Fruit fly (Drosophila melanogaster) whole organism, adult: ENCODE measurements around the gene chico.

Experiments used
- CG11617 ChIP-seq: fragments of 200-800 bp; sonication (Bioruptor generic); optimal IDR thresholded peaks from 2 replicates; lab custom pipeline; 2017; ENCODE audit warnings: mild to moderate bottlenecking, missing biosample characterization, missing genetic modification reagents, missing genetic modification characterization
- CG12768 ChIP-seq: fragments of 200-800 bp; sonication (Bioruptor generic); optimal IDR thresholded peaks from 2 replicates; lab custom pipeline; 2017; ENCODE audit warnings: missing biosample characterization, missing genetic modification characterization, mild to moderate bottlenecking, moderate library complexity, missing genetic modification reagents
- CG14711 ChIP-seq: fragments of 200-800 bp; sonication (Bioruptor generic); optimal IDR thresholded peaks from 2 replicates; lab custom pipeline; 2018; ENCODE audit warnings: missing biosample characterization, mild to moderate bottlenecking, missing genetic modification characterization, moderate library complexity
- CG1620 ChIP-seq: fragments of 200-800 bp; sonication (Bioruptor generic); optimal IDR thresholded peaks from 2 replicates; lab custom pipeline; 2016; ENCODE audit warnings: missing biosample characterization, missing genetic modification characterization
- CG33017 ChIP-seq: fragments of 200-800 bp; sonication (Bioruptor generic); optimal IDR thresholded peaks from 2 replicates; lab custom pipeline; 2018; ENCODE audit warnings: missing biosample characterization, mild to moderate bottlenecking, missing genetic modification characterization, moderate library complexity
- CG5204 ChIP-seq: fragments of 200-800 bp; sonication (Bioruptor generic); optimal IDR thresholded peaks from 2 replicates; lab custom pipeline; 2016; ENCODE audit warnings: missing biosample characterization, missing genetic modification characterization
- CG7045 ChIP-seq: fragments of 200-800 bp; sonication (Bioruptor generic); optimal IDR thresholded peaks from 2 replicates; lab custom pipeline; 2017; ENCODE audit warnings: missing biosample characterization, mild to moderate bottlenecking, missing genetic modification characterization
- CG7101 ChIP-seq: fragments of 200-800 bp; sonication (Bioruptor generic); optimal IDR thresholded peaks from 2 replicates; lab custom pipeline; 2018; ENCODE audit warnings: missing biosample characterization, mild to moderate bottlenecking, missing genetic modification characterization, moderate library complexity
- Clk ChIP-seq: fragments of 200-800 bp; sonication (Bioruptor generic); optimal IDR thresholded peaks from 2 replicates; lab custom pipeline; 2017; ENCODE audit warnings: missing biosample characterization, missing genetic modification characterization
- Crg-1 ChIP-seq: fragments of 200-800 bp; sonication (Bioruptor generic); optimal IDR thresholded peaks from 2 replicates; lab custom pipeline; 2016; ENCODE audit warnings: missing biosample characterization, missing genetic modification characterization
- Hr96 ChIP-seq: fragments of 200-800 bp; sonication (Bioruptor generic); optimal IDR thresholded peaks from 2 replicates; lab custom pipeline; 2016; ENCODE audit warnings: missing biosample characterization, missing genetic modification characterization
- Mnt ChIP-seq: fragments of 200-800 bp; sonication (Bioruptor generic); optimal IDR thresholded peaks from 2 replicates; lab custom pipeline; 2016; ENCODE audit warnings: missing biosample characterization, mild to moderate bottlenecking, missing genetic modification characterization
- bab1 ChIP-seq: fragments of 200-800 bp; sonication (Bioruptor generic); optimal IDR thresholded peaks from 3 replicates; lab custom pipeline; 2019; ENCODE audit warnings: missing biosample characterization, mild to moderate bottlenecking, missing genetic modification characterization, moderate library complexity
- cic ChIP-seq: fragments of 200-800 bp; sonication (Bioruptor generic); optimal IDR thresholded peaks from 2 replicates; lab custom pipeline; 2017; ENCODE audit warnings: missing biosample characterization, mild to moderate bottlenecking, missing genetic modification characterization, moderate library complexity
- cnc ChIP-seq, 2 experiments: fragments of >200 bp; optimal IDR thresholded peaks; 2 replicates each; lab custom pipeline; 2017
- kay ChIP-seq: fragments of 200-800 bp; sonication (Bioruptor generic); peaks from one replicate; lab custom pipeline; 2016; ENCODE audit warnings: missing biosample characterization, missing genetic modification characterization, borderline replicate concordance
- ovo ChIP-seq: fragments of 200-800 bp; sonication (Bioruptor generic); optimal IDR thresholded peaks from 2 replicates; lab custom pipeline; 2016; ENCODE audit warnings: missing biosample characterization, missing genetic modification characterization
- pad ChIP-seq: fragments of 200-800 bp; sonication (Bioruptor generic); optimal IDR thresholded peaks from 3 replicates; lab custom pipeline; 2017; ENCODE audit warnings: missing biosample characterization, missing genetic modification characterization, mild to moderate bottlenecking, moderate library complexity, missing genetic modification reagents
- tj ChIP-seq: fragments of 200-800 bp; sonication (Bioruptor generic); optimal IDR thresholded peaks from 3 replicates; lab custom pipeline; 2017; ENCODE audit warnings: missing biosample characterization, mild to moderate bottlenecking, missing genetic modification characterization, moderate library complexity
- toe ChIP-seq: fragments of 200-800 bp; sonication (Bioruptor generic); optimal IDR thresholded peaks from 2 replicates; lab custom pipeline; 2016; ENCODE audit warnings: missing biosample characterization, missing genetic modification characterization

Gene chico

dm6 chr2L:10226724-10227407 is 20.0 kb downstream of the chico start, which contains the start of gene CG5708:
TSS of gene CG5708 (minus strand) at chr2L:10226808.
- no peak for TF ChIP-seq CG7045 (GFP tag; lab: Kevin White, UChicago)
- no peak for TF ChIP-seq toe (GFP tag; lab: Kevin White, UChicago)
- TF ChIP-seq Clk: no peak
- no peak for TF ChIP-seq kay
- TF ChIP-seq Crg-1 (GFP tag; lab: Kevin White, UChicago): peak; percentile 33
- TF ChIP-seq CG14711 (tag; lab: Kevin White, UChicago): peak; percentile 14
- TF ChIP-seq pad (GFP tag; lab: Kevin White, UChicago): peak; percentile 14
- TF ChIP-seq cic: no peak
- TF ChIP-seq CG12768: peak; percentile 2
- TF ChIP-seq bab1 (GFP tag; lab: Kevin White, UChicago): peak; percentile 48
- peak; percentile 17 for TF ChIP-seq CG11617 (GFP tag; lab: Kevin White, UChicago)
- peak; percentile 29 for TF ChIP-seq CG7101
- TF ChIP-seq CG5204 (GFP tag; lab: Kevin White, UChicago): no peak
- TF ChIP-seq Hr96 (GFP tag; lab: Kevin White, UChicago): no peak
- TF ChIP-seq cnc (optimal IDR thresholded peaks at IDR 0.05; lab: Kevin White, UChicago): no peak
- TF ChIP-seq ovo (GFP tag; lab: Kevin White, UChicago): no peak
- no peak for TF ChIP-seq CG33017 (tag; lab: Kevin White, UChicago)
- TF ChIP-seq CG1620 (GFP tag; lab: Kevin White, UChicago): peak; percentile 26
- peak; percentile 40 for TF ChIP-seq Mnt (GFP tag; lab: Kevin White, UChicago)
- peak; percentile 19 for TF ChIP-seq tj

dm6 chr2L:10226213-10226723 is 20.6 kb downstream of the chico start:
- no peak for TF ChIP-seq cnc (optimal IDR thresholded peaks at IDR 0.05; lab: Kevin White, UChicago)
- TF ChIP-seq kay: peak; percentile 80

dm6 chr2L:10222550-10223231 is 24.2 kb downstream of the chico start, which contains the start of gene Bcs1:
TSS of gene Bcs1 (plus strand) at chr2L:10222657.
- TF ChIP-seq CG7045 (GFP tag; lab: Kevin White, UChicago): no peak
- no peak for TF ChIP-seq CG7101
- TF ChIP-seq kay: peak; percentile 92

- TF ChIP-seq cnc (optimal IDR thresholded peaks at IDR 0.05; lab: Kevin White, UChicago) (peak; percentile 88 to 92), kay (no peak)
Measured at dm6 chr2L:10221387-10221705, 25.5 kb downstream of the chico start.

dm6 chr2L:10220501-10221386 is 26.1 kb downstream of the chico start, which contains the start of the genes Npc1a and Prosalpha6:
TSS of gene Npc1a (minus strand) at chr2L:10221216.
TSS of gene Prosalpha6 (plus strand) at chr2L:10221351.
- TF ChIP-seq CG11617 (GFP tag; lab: Kevin White, UChicago): no peak
- TF ChIP-seq tj: peak; percentile 4
- no peak for TF ChIP-seq Clk
- TF ChIP-seq pad (GFP tag; lab: Kevin White, UChicago): peak; percentile 39
- peak; percentile 3 for TF ChIP-seq CG7045 (GFP tag; lab: Kevin White, UChicago)
- TF ChIP-seq CG5204 (GFP tag; lab: Kevin White, UChicago): no peak
- TF ChIP-seq toe (GFP tag; lab: Kevin White, UChicago): no peak
- peak; percentile 72 for TF ChIP-seq kay
- peak; percentile 44 for TF ChIP-seq bab1 (GFP tag; lab: Kevin White, UChicago)
- TF ChIP-seq cnc (optimal IDR thresholded peaks at IDR 0.05; lab: Kevin White, UChicago): no peak
- TF ChIP-seq CG33017 (tag; lab: Kevin White, UChicago): no peak
- TF ChIP-seq Hr96 (GFP tag; lab: Kevin White, UChicago): no peak
- peak; percentile 37 for TF ChIP-seq cic
- TF ChIP-seq CG7101: no peak
- peak; percentile 52 for TF ChIP-seq CG12768

- TF ChIP-seq CG5204 (GFP tag; lab: Kevin White, UChicago) (no peak), tj (peak; percentile 77)
Measured at dm6 chr2L:10220010-10220409, 26.9 kb downstream of the chico start.
